Worm (Caenorhabditis elegans) whole organism, mixed stage, embryonic: Measurements from ENCODE around the gene clec-88.

Source experiments
- blmp-1 ChIP-seq: fragments of 150-350 bp; optimal IDR thresholded peaks from 2 replicates; lab custom pipeline; 2014; ENCODE audit warnings: missing biosample characterization, missing genetic modification characterization
- ceh-39 ChIP-seq: fragments of 150-350 bp; optimal IDR thresholded peaks from 2 replicates; lab custom pipeline; 2014; ENCODE audit warnings: missing biosample characterization, missing genetic modification characterization
- ces-1 ChIP-seq: fragments of 150-350 bp; optimal IDR thresholded peaks from 2 replicates; lab custom pipeline; 2014; ENCODE audit warnings: missing biosample characterization, missing genetic modification reagents, missing genetic modification characterization
- elt-1 ChIP-seq: sonication (generic microtip); optimal IDR thresholded peaks from 2 replicates; lab custom pipeline; 2017; ENCODE audit warnings: missing genetic modification characterization, mild to moderate bottlenecking, missing compliant biosample characterization, antibody characterized with exemption, moderate library complexity, borderline replicate concordance; ENCODE audit not compliant: insufficient read depth
- elt-3 ChIP-seq: fragments of 150-350 bp; optimal IDR thresholded peaks from 2 replicates; lab custom pipeline; 2014; ENCODE audit warnings: missing biosample characterization, missing genetic modification characterization
- lin-13 ChIP-seq: fragments of 150-350 bp; optimal IDR thresholded peaks from 2 replicates; lab custom pipeline; 2014; ENCODE audit warnings: missing biosample characterization, missing genetic modification characterization
- lin-32 ChIP-seq: fragments of 200-800 bp; sonication (Bioruptor generic); optimal IDR thresholded peaks from 2 replicates; lab custom pipeline; 2018; ENCODE audit warnings: mild to moderate bottlenecking, missing genetic modification characterization, missing compliant biosample characterization
- lsy-2 ChIP-seq: fragments of 150-350 bp; optimal IDR thresholded peaks from 2 replicates; lab custom pipeline; 2014; ENCODE audit warnings: missing biosample characterization, missing genetic modification characterization
- mep-1 ChIP-seq: fragments of 150-350 bp; optimal IDR thresholded peaks from 2 replicates; lab custom pipeline; 2017; ENCODE audit warnings: missing biosample characterization, missing genetic modification reagents, missing genetic modification characterization, inconsistent platforms
- nhr-28 ChIP-seq: fragments of 150-350 bp; optimal IDR thresholded peaks from 2 replicates; lab custom pipeline; 2014; ENCODE audit warnings: missing biosample characterization, missing genetic modification characterization
- unc-39 ChIP-seq: fragments of 150-350 bp; optimal IDR thresholded peaks from 2 replicates; lab custom pipeline; 2014; ENCODE audit warnings: missing biosample characterization, missing genetic modification characterization
- unc-62 ChIP-seq: fragments of 150-350 bp; optimal IDR thresholded peaks from 2 replicates; lab custom pipeline; 2014; ENCODE audit warnings: missing biosample characterization, missing genetic modification reagents, missing genetic modification characterization

ce11 chrII:6398406-6398805, 32.9 kb downstream of the clec-88 start, which contains the start of gene zig-10:
- TF ChIP-seq lin-13 (no peak), nhr-28 (no peak), elt-3 (no peak), unc-39 (tag; lab: Kevin White, UChicago) (no peak), mep-1 (tag; lab: Kevin White, UChicago) (no peak), ceh-39 (tag; lab: Kevin White, UChicago) (no peak), elt-1 (peak; percentile 37), blmp-1 (tag; lab: Kevin White, UChicago) (no peak), unc-62 (no peak), lsy-2 (tag; lab: Kevin White, UChicago) (no peak), ces-1 (no peak), lin-32 (no peak)
